Fruit fly (Drosophila melanogaster): Measurements from ENCODE around the gene Sytbeta.
A peak's percentile ranks its signal among the peaks of the same experiment; 100 is the strongest.

Sytbeta gene

dm6 chr3L:15093929-15094588, 29.3 kb upstream of the Sytbeta start (continued):
- TF ChIP-seq esn (GFP tag; optimal IDR thresholded peaks at IDR 0.05): peak; percentile 37
- TF ChIP-seq fkh (GFP tag; optimal IDR thresholded peaks at IDR 0.05): peak; percentile 66
- no peak for TF ChIP-seq Hr38 (GFP tag; optimal IDR thresholded peaks at IDR 0.05)
- TF ChIP-seq spab (GFP tag; optimal IDR thresholded peaks at IDR 0.05): no peak
- TF ChIP-seq CG3032 (tag; optimal IDR thresholded peaks at IDR 0.05): no peak
- no peak for TF ChIP-seq CG6276 (GFP tag; optimal IDR thresholded peaks at IDR 0.05)
- TF ChIP-seq vri (GFP tag; optimal IDR thresholded peaks at IDR 0.05): peak; percentile 77
- TF ChIP-seq CG7368 (GFP tag; optimal IDR thresholded peaks at IDR 0.05): no peak
- peak; percentile 2 for TF ChIP-seq lz (GFP tag; optimal IDR thresholded peaks at IDR 0.05)
- no peak for TF ChIP-seq net (GFP tag; optimal IDR thresholded peaks at IDR 0.05)
- no peak for TF ChIP-seq salr (GFP tag; optimal IDR thresholded peaks at IDR 0.05)
- peak; percentile 19 for TF ChIP-seq Hr4 (GFP tag; optimal IDR thresholded peaks at IDR 0.05)
- no peak for TF ChIP-seq Sox15 (GFP tag; optimal IDR thresholded peaks at IDR 0.05)
- peak; percentile 48; the same call in 1 of the 3 replicates for TF ChIP-seq eg (GFP tag; IDR thresholded peaks at IDR 0.05)
- TF ChIP-seq CG11902 (GFP tag; optimal IDR thresholded peaks at IDR 0.05): no peak
- TF ChIP-seq Gug (GFP tag; IDR thresholded peaks at IDR 0.05): no peak
- TF ChIP-seq dsx (GFP tag; optimal IDR thresholded peaks at IDR 0.05; ENCODE audit: poor library complexity, severe bottlenecking): no peak
- TF ChIP-seq svp (GFP tag): peak; percentile 85
- no peak for TF ChIP-seq Ets96B (tag; optimal IDR thresholded peaks at IDR 0.05)
- TF ChIP-seq fd59A (GFP tag; optimal IDR thresholded peaks at IDR 0.05): no peak
- peak; percentile 20 for TF ChIP-seq Hr39 (GFP tag; optimal IDR thresholded peaks at IDR 0.05)
- TF ChIP-seq Sox14 (GFP tag; optimal IDR thresholded peaks at IDR 0.05): peak; percentile 17
- no peak for TF ChIP-seq fd85E (GFP tag; optimal IDR thresholded peaks at IDR 0.05)
- TF ChIP-seq CG3919 (GFP tag; optimal IDR thresholded peaks at IDR 0.05): no peak
- TF ChIP-seq achi (GFP tag; optimal IDR thresholded peaks at IDR 0.05): no peak
- TF ChIP-seq Met (GFP tag; optimal IDR thresholded peaks at IDR 0.05): peak; percentile 4
- no peak for TF ChIP-seq acj6 (GFP tag; optimal IDR thresholded peaks at IDR 0.05)

dm6 chr3L:15089887-15090679, 25.3 kb upstream of the Sytbeta start:
- TF ChIP-seq cyc (GFP tag; optimal IDR thresholded peaks at IDR 0.05) (no peak), CG6163 (GFP tag; IDR thresholded peaks at IDR 0.05) (no peak), CG6276 (GFP tag; optimal IDR thresholded peaks at IDR 0.05) (no peak), acj6 (GFP tag; optimal IDR thresholded peaks at IDR 0.05) (no peak), Ets21C (GFP tag; optimal IDR thresholded peaks at IDR 0.05) (no peak), svp (GFP tag) (no peak), CG11902 (GFP tag; optimal IDR thresholded peaks at IDR 0.05) (no peak), pdm3 (GFP tag; optimal IDR thresholded peaks at IDR 0.05) (no peak), Eip93F (GFP tag; optimal IDR thresholded peaks at IDR 0.05) (no peak), CG4318 (GFP tag; optimal IDR thresholded peaks at IDR 0.05) (no peak), ss (GFP tag; optimal IDR thresholded peaks at IDR 0.05) (no peak), CG34406 (GFP tag; optimal IDR thresholded peaks at IDR 0.05) (no peak), CG1621 (tag; optimal IDR thresholded peaks at IDR 0.05) (no peak), topi (GFP tag; optimal IDR thresholded peaks at IDR 0.05) (no peak), Blimp-1 (GFP tag; optimal IDR thresholded peaks at IDR 0.05) (no peak), eg (GFP tag; IDR thresholded peaks at IDR 0.05) (no peak), CG3919 (GFP tag; optimal IDR thresholded peaks at IDR 0.05) (no peak), CG11762 (GFP tag; optimal IDR thresholded peaks at IDR 0.05; ENCODE audit: insufficient read depth) (no peak)
